Worm (Caenorhabditis elegans) whole organism, late embryonic: ENCODE data around the gene ivd-1.

ENCODE experiments used
- ama-1 ChIP-seq: fragments of 150-350 bp; optimal IDR thresholded peaks from 2 replicates; lab custom pipeline; 2014
- ceh-14 ChIP-seq: sonication (generic microtip); optimal IDR thresholded peaks from 2 replicates; lab custom pipeline; 2016; ENCODE audit warnings: missing genotype, missing genetic modification characterization, missing compliant biosample characterization
- nhr-11 ChIP-seq: fragments of 150-350 bp; optimal IDR thresholded peaks from 2 replicates; lab custom pipeline; 2014; ENCODE audit warnings: missing biosample characterization, missing genetic modification characterization
- pag-3 ChIP-seq: sonication (generic microtip); optimal IDR thresholded peaks from 2 replicates; lab custom pipeline; 2016; ENCODE audit warnings: missing compliant biosample characterization, missing genetic modification characterization, borderline replicate concordance
- pha-4 ChIP-seq: fragments of 150-350 bp; optimal IDR thresholded peaks from 2 replicates; lab custom pipeline; 2018; ENCODE audit warnings: missing biosample characterization, missing genetic modification reagents, missing genetic modification characterization
- pros-1 ChIP-seq: fragments of 150-350 bp; optimal IDR thresholded peaks from 2 replicates; lab custom pipeline; 2014; ENCODE audit warnings: missing biosample characterization, missing genetic modification reagents, missing genetic modification characterization

ce11 chrIV:5086961-5087326, 1.7 kb downstream of the ivd-1 start:
- no peak for TF ChIP-seq ama-1 (lab: Kevin White, UChicago)
- no peak for TF ChIP-seq pros-1 (tag; lab: Kevin White, UChicago)
- TF ChIP-seq ceh-14 (tag; lab: Kevin White, UChicago): no peak
- TF ChIP-seq nhr-11 (tag; lab: Kevin White, UChicago): no peak
- TF ChIP-seq pag-3: no peak
- TF ChIP-seq pha-4 (tag; lab: Kevin White, UChicago): no peak
